Fruit fly (Drosophila melanogaster): Measurements from ENCODE around the gene Akr1B.

Gene Akr1B

DNA sequence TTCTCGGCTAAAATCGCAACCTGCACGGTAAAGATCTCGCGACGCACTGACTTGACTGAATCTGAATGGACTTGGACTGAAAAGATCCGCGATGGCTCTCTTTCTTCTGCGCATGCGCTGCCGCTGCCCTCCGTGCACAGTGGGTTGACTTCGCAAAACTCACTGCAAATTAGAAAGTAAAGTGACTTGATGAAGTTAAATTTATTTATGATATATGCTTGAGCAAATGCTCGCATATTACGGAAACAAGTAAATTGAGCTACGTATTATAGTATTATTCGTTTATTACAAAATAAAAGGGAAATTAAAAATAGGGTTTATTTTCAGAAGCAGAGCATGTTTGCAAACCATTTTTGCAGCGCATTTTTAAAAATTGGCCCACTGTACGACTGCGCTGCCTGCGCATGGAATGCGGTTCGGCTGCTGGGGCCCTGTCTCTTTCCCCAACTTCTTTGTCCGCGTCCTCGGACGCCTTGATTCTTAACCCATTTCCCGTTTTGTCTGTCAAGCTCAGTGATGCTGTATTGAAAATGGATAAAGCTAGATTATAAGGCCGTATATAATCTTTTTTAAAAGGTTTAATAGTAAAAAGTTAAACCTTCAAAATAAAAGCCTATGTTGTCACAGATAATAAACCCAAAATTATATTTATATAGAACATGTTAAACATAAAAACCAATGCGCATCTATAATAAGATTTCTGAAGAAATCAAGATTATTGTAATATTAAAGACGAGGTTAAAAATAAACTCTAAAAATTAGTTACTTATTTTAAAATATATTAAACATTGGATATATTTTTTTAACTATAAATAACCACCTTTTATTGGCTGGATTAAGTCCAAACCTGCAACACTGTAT is 36.2 kb downstream of the Akr1B start, which contains the start of gene rt (continued):
- TF ChIP-seq cad (GFP tag; optimal IDR thresholded peaks at IDR 0.05) = no peak
- TF ChIP-seq insv (GFP tag; optimal IDR thresholded peaks at IDR 0.05) = no peak
- TF ChIP-seq Scr (GFP tag; IDR thresholded peaks at IDR 0.05; ENCODE audit: partially characterized antibody) = no peak
- TF ChIP-seq CkIIα-i1 (GFP tag; IDR thresholded peaks at IDR 0.05) = no peak
- TF ChIP-seq z (GFP tag; IDR thresholded peaks at IDR 0.05) = no peak
- TF ChIP-seq Dref (GFP tag; IDR thresholded peaks at IDR 0.05) = no peak
- TF ChIP-seq Bdp1 (GFP tag; optimal IDR thresholded peaks at IDR 0.05) = no peak
- TF ChIP-seq ham (GFP tag; IDR thresholded peaks at IDR 0.05) = no peak
- peak; percentile 70 for TF ChIP-seq CoRest (tag; optimal IDR thresholded peaks at IDR 0.05)
- TF ChIP-seq gcm2 (GFP tag; optimal IDR thresholded peaks at IDR 0.05) = peak; percentile 12
- TF ChIP-seq CG10462 (GFP tag; optimal IDR thresholded peaks at IDR 0.05) = no peak
- TF ChIP-seq CG10565 (GFP tag; optimal IDR thresholded peaks at IDR 0.05) = no peak
- TF ChIP-seq CG15479 (GFP tag; optimal IDR thresholded peaks at IDR 0.05) = no peak
- no peak for TF ChIP-seq B-H2 (GFP tag; optimal IDR thresholded peaks at IDR 0.05)
- TF ChIP-seq Lim3 (GFP tag; IDR thresholded peaks at IDR 0.05) = no peak
- no peak for TF ChIP-seq kay (GFP tag; optimal IDR thresholded peaks at IDR 0.05)
- peak; percentile 53 for TF ChIP-seq CG13775 (GFP tag; optimal IDR thresholded peaks at IDR 0.05)
- TF ChIP-seq Bteb2 (GFP tag; optimal IDR thresholded peaks at IDR 0.05) = no peak
- TF ChIP-seq CG1832 (GFP tag; optimal IDR thresholded peaks at IDR 0.05) = no peak
- TF ChIP-seq gce (GFP tag; IDR thresholded peaks at IDR 0.05) = no peak
- TF ChIP-seq H2.0 (GFP tag; IDR thresholded peaks at IDR 0.05) = peak; percentile 30; the same call in 1 of the 2 replicates
- TF ChIP-seq Opbp (GFP tag; IDR thresholded peaks at IDR 0.05; ENCODE audit: partially characterized antibody) = no peak
- peak; percentile 68 for TF ChIP-seq gcm (GFP tag; optimal IDR thresholded peaks at IDR 0.05)
- TF ChIP-seq Doc3 (GFP tag; IDR thresholded peaks at IDR 0.05; ENCODE audit: partially characterized antibody) = no peak
- peak; percentile 35 for TF ChIP-seq az2 (GFP tag; optimal IDR thresholded peaks at IDR 0.05)
- peak; percentile 36; the same call in 1 of the 2 replicates for TF ChIP-seq CG3847 (GFP tag; IDR thresholded peaks at IDR 0.05)
- TF ChIP-seq CG11085 (GFP tag; IDR thresholded peaks at IDR 0.05) = no peak
- no peak for TF ChIP-seq Dip3 (GFP tag; optimal IDR thresholded peaks at IDR 0.05)
- TF ChIP-seq pum (GFP tag; optimal IDR thresholded peaks at IDR 0.05) = peak; percentile 40
- 0 out of 3 replicates have a peak, but pooled peaks have one; percentile 67 for TF ChIP-seq CG2199 (GFP tag; IDR thresholded peaks at IDR 0.05)
- TF ChIP-seq CG3407 (GFP tag; optimal IDR thresholded peaks at IDR 0.05) = peak; percentile 68
- no peak for TF ChIP-seq CG31388 (GFP tag; optimal IDR thresholded peaks at IDR 0.05)
- TF ChIP-seq B-H1 (GFP tag; IDR thresholded peaks at IDR 0.05) = peak; percentile 26; the same call in 1 of the 3 replicates
- no peak for TF ChIP-seq slbo (GFP tag; IDR thresholded peaks at IDR 0.05)
- TF ChIP-seq ind (GFP tag; optimal IDR thresholded peaks at IDR 0.05) = peak; percentile 47
- no peak for TF ChIP-seq CG14965 (GFP tag; optimal IDR thresholded peaks at IDR 0.05; ENCODE audit: borderline replicate concordance)
- TF ChIP-seq cas (GFP tag; IDR thresholded peaks at IDR 0.05) = no peak
- peak; percentile 18 for TF ChIP-seq CG10209 (GFP tag; optimal IDR thresholded peaks at IDR 0.05)
- TF ChIP-seq CG12219 (GFP tag; optimal IDR thresholded peaks at IDR 0.05) = peak; percentile 46
- peak; percentile 59 for TF ChIP-seq CG31441 (GFP tag; IDR thresholded peaks at IDR 0.05)
- TF ChIP-seq Sox100B (GFP tag; optimal IDR thresholded peaks at IDR 0.05) = peak; percentile 69
- TF ChIP-seq vfl (GFP tag; optimal IDR thresholded peaks at IDR 0.05) = no peak
- TF ChIP-seq CG10959 (GFP tag; IDR thresholded peaks at IDR 0.05) = 0 out of 2 replicates have a peak, but pooled peaks have one; percentile 33
- no peak for TF ChIP-seq rib (GFP tag; IDR thresholded peaks at IDR 0.05)
- TF ChIP-seq CHES-1-like (GFP tag; optimal IDR thresholded peaks at IDR 0.05) = no peak
- peak; percentile 30; the same call in 1 of the 3 replicates for TF ChIP-seq Mrtf (GFP tag; IDR thresholded peaks at IDR 0.05)
- TF ChIP-seq CG4820 (GFP tag; optimal IDR thresholded peaks at IDR 0.05) = peak; percentile 48
- no peak for TF ChIP-seq CG6654 (GFP tag; optimal IDR thresholded peaks at IDR 0.05)
- TF ChIP-seq knrl (GFP tag; IDR thresholded peaks at IDR 0.05; ENCODE audit: partially characterized antibody) = 0 out of 3 replicates have a peak, but pooled peaks have one; percentile 19
- TF ChIP-seq CG11695 (GFP tag; IDR thresholded peaks at IDR 0.05) = peak; percentile 48; the same call in 1 of the 3 replicates

Data from whole organism, embryonic.